Comparison of ENCODE assay signal across 1 fruit fly cellular context in the genomic region with DNA sequence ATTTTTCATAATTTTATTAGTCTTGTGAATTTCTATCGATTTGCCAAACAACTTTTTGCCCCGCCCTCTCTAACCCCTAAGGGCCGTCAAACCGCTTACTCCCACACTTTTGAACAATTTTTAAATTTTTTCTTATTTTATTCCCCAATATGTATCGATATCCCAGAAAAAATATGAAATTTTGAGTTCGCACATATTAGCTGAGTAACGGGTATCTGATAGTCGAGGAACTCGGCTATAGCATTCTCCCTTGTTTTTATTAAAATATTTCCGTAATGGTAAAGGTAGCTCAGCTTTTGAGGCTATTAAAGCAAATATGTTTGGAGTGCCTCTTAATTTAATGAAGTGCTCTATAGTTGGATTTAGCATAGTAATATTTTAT.
A peak's percentile ranks its signal among the peaks of the same experiment; 100 is the strongest.
TF ChIP-seq lines count a peak whose summit lies in the region.

No protein-coding gene starts in this region.

TF ChIP-seq in whole organism, embryonic, 481 proteins besides CTCF, POLR2A, EP300 and RAD21 (continued from another document):
- peak; percentile 13 for TF ChIP-seq CG7556 (GFP tag; optimal IDR thresholded peaks at IDR 0.05; lab: Kevin White, UChicago)
- 0 out of 3 replicates have a peak, but pooled peaks have one; percentile 43 for TF ChIP-seq CG6791 (GFP tag; IDR thresholded peaks at IDR 0.05; lab: Robert Waterston, UW; ENCODE audit: partially characterized antibody)
- TF ChIP-seq psq (GFP tag; optimal IDR thresholded peaks at IDR 0.05; lab: Kevin White, UChicago) = no peak
- peak; percentile 43; the same call in 1 of the 3 replicates for TF ChIP-seq vnd (GFP tag; IDR thresholded peaks at IDR 0.05; lab: Robert Waterston, UW; ENCODE audit: partially characterized antibody)
- no peak for TF ChIP-seq CG6813 (GFP tag; optimal IDR thresholded peaks at IDR 0.05; lab: Kevin White, UChicago)
TF ChIP-seq in whole organism, embryonic: peak in this region for 17.
